Worm (Caenorhabditis elegans): ENCODE results near the gene sec-6.
A peak's percentile ranks its signal among the peaks of the same experiment; 100 is the strongest.

ce11 chrII:5373275-5374047 is 14.1 kb downstream of the sec-6 start, which contains the start of the genes agt-2 and F09E5.3:
- TF ChIP-seq W03F9.2 (tag; optimal IDR thresholded peaks at IDR 0.05), result peak; percentile 89
- TF ChIP-seq dao-5 (tag; optimal IDR thresholded peaks at IDR 0.05), result no peak
